Fruit fly (Drosophila melanogaster) whole organism, embryonic: ENCODE measurements around the gene lectin-37Db.

Source experiments
- ATbp ChIP-seq: fragments of 200-800 bp; sonication (Bioruptor generic); optimal IDR thresholded peaks from 2 replicates; lab custom pipeline; 2017; ENCODE audit warnings: missing biosample characterization, mild to moderate bottlenecking, missing genetic modification characterization, missing genetic modification reagents
- Atf6 ChIP-seq: fragments of 200-800 bp; sonication (Bioruptor generic); IDR thresholded peaks from 2 replicates; pipeline ENCODE4 v1.3.6; 2022; ENCODE audit warnings: missing biosample characterization, missing genetic modification characterization
- CG10366 ChIP-seq: fragments of 200-800 bp; sonication (Bioruptor generic); IDR thresholded peaks from 2 replicates; pipeline ENCODE4 v1.3.6; 2022; ENCODE audit warnings: missing biosample characterization, missing genetic modification characterization
- CG10431 ChIP-seq: fragments of 200-800 bp; sonication (Bioruptor generic); optimal IDR thresholded peaks from 3 replicates; lab custom pipeline; 2018; ENCODE audit warnings: missing biosample characterization, mild to moderate bottlenecking, missing genetic modification characterization
- CG11093 ChIP-seq: fragments of 200-800 bp; sonication (Bioruptor generic); IDR thresholded peaks from 3 replicates; pipeline ENCODE4 v1.3.6; 2022; ENCODE audit warnings: missing biosample characterization, missing genetic modification characterization
- CG1233 ChIP-seq: fragments of 200-800 bp; sonication (Bioruptor generic); optimal IDR thresholded peaks from 4 replicates; lab custom pipeline; 2018; ENCODE audit warnings: missing biosample characterization, mild to moderate bottlenecking, missing genetic modification characterization
- CG16813 ChIP-seq: fragments of 200-800 bp; sonication (Bioruptor generic); IDR thresholded peaks from 3 replicates; pipeline ENCODE4 v1.3.6; 2022; ENCODE audit warnings: missing biosample characterization, missing genetic modification characterization; ENCODE audit not compliant: partially characterized antibody
- CG16863 ChIP-seq: fragments of 200-800 bp; sonication (Bioruptor generic); optimal IDR thresholded peaks from 3 replicates; lab custom pipeline; 2016; ENCODE audit warnings: missing biosample characterization, missing genetic modification characterization
- CG17359 ChIP-seq: fragments of 200-800 bp; sonication (Bioruptor generic); optimal IDR thresholded peaks from 3 replicates; lab custom pipeline; 2018; ENCODE audit warnings: missing biosample characterization, mild to moderate bottlenecking, missing genetic modification characterization, moderate library complexity
- CG17568 ChIP-seq: fragments of 200-800 bp; sonication (Bioruptor generic); optimal IDR thresholded peaks from 2 replicates; lab custom pipeline; 2018; ENCODE audit warnings: missing biosample characterization, mild to moderate bottlenecking, missing genetic modification characterization, moderate library complexity
- CG3847 ChIP-seq: fragments of 200-800 bp; sonication (Bioruptor generic); IDR thresholded peaks from 2 replicates; pipeline ENCODE4 v1.3.6; 2022; ENCODE audit warnings: missing biosample characterization, missing genetic modification characterization
- CG4707 ChIP-seq: fragments of 200-800 bp; sonication (Bioruptor generic); optimal IDR thresholded peaks from 2 replicates; lab custom pipeline; 2018; ENCODE audit warnings: missing biosample characterization, mild to moderate bottlenecking, missing genetic modification characterization, moderate library complexity
- CG6272 ChIP-seq: fragments of 200-800 bp; sonication (Bioruptor generic); IDR thresholded peaks from 2 replicates; pipeline ENCODE4 v1.3.6; 2022; ENCODE audit warnings: missing biosample characterization, missing genetic modification characterization
- CG7357 ChIP-seq: fragments of 200-800 bp; sonication (Bioruptor generic); IDR thresholded peaks from 3 replicates; pipeline ENCODE4 v1.3.6; 2022; ENCODE audit warnings: missing biosample characterization, missing genetic modification characterization
- CG7839 ChIP-seq: fragments of 200-800 bp; sonication (Bioruptor generic); optimal IDR thresholded peaks from 3 replicates; lab custom pipeline; 2018; ENCODE audit warnings: missing biosample characterization, mild to moderate bottlenecking, missing genetic modification characterization, moderate library complexity
- CG8388 ChIP-seq: fragments of 200-800 bp; sonication (Bioruptor generic); optimal IDR thresholded peaks from 2 replicates; lab custom pipeline; 2019; ENCODE audit warnings: missing biosample characterization, mild to moderate bottlenecking, missing genetic modification characterization, moderate library complexity
- CG9797 ChIP-seq: fragments of 200-800 bp; sonication (Bioruptor generic); optimal IDR thresholded peaks from 3 replicates; lab custom pipeline; 2018; ENCODE audit warnings: missing biosample characterization, mild to moderate bottlenecking, missing genetic modification characterization
- CkIIα-i1 ChIP-seq: fragments of 200-800 bp; sonication (Bioruptor generic); IDR thresholded peaks from 2 replicates; pipeline ENCODE4 v1.3.6; 2022; ENCODE audit warnings: missing biosample characterization, missing genetic modification characterization
- Deaf1 ChIP-seq: fragments of 200-800 bp; optimal IDR thresholded peaks from 3 replicates; lab custom pipeline; 2019; ENCODE audit warnings: missing biosample characterization, mild to moderate bottlenecking, missing genetic modification characterization, moderate library complexity
- Doc2 ChIP-seq: fragments of 200-800 bp; sonication (Bioruptor generic); IDR thresholded peaks from 2 replicates; pipeline ENCODE4 v1.3.6; 2022; ENCODE audit warnings: missing biosample characterization, missing genetic modification characterization
- Doc3 ChIP-seq: fragments of 200-800 bp; sonication (Bioruptor generic); IDR thresholded peaks from 3 replicates; pipeline ENCODE4 v1.3.6; 2022; ENCODE audit warnings: missing biosample characterization, missing genetic modification characterization; ENCODE audit not compliant: partially characterized antibody
- Eip74EF ChIP-seq, 2 experiments: fragments of 200-800 bp in 1 of 2; fragments of >200 bp in 1 of 2; sonication (Bioruptor generic) in 1 of 2; optimal IDR thresholded peaks; 2 replicates each; lab custom pipeline; 2017 to 2019; ENCODE audit warnings: missing biosample characterization in 2 of 2, missing genetic modification characterization in 2 of 2, mild to moderate bottlenecking in 1 of 2, moderate library complexity in 1 of 2
- H15 ChIP-seq: fragments of 200-800 bp; sonication (Bioruptor generic); IDR thresholded peaks from 3 replicates; pipeline ENCODE4 v1.3.6; 2022; ENCODE audit warnings: missing biosample characterization, missing genetic modification characterization
- Hmx ChIP-seq: fragments of 200-800 bp; sonication (Bioruptor generic); optimal IDR thresholded peaks from 2 replicates; lab custom pipeline; 2016; ENCODE audit warnings: missing biosample characterization, missing genetic modification characterization
- Lim3 ChIP-seq: fragments of 200-800 bp; sonication (Bioruptor generic); IDR thresholded peaks from 2 replicates; pipeline ENCODE4 v1.3.6; 2022; ENCODE audit warnings: missing biosample characterization, missing genetic modification characterization
- NK7.1 ChIP-seq: fragments of 200-800 bp; sonication (Bioruptor generic); optimal IDR thresholded peaks from 3 replicates; lab custom pipeline; 2016; ENCODE audit warnings: missing biosample characterization, missing genetic modification characterization
- Nf-YA ChIP-seq: fragments of 200-800 bp; sonication (Bioruptor generic); IDR thresholded peaks from 2 replicates; pipeline ENCODE4 v1.3.6; 2022; ENCODE audit warnings: missing biosample characterization, missing genetic modification characterization
- Nf-YB ChIP-seq: fragments of 200-800 bp; sonication (Bioruptor generic); optimal IDR thresholded peaks from 3 replicates; lab custom pipeline; 2019; ENCODE audit warnings: missing biosample characterization, mild to moderate bottlenecking, missing genetic modification characterization, moderate library complexity
- Ptx1 ChIP-seq: fragments of 200-800 bp; sonication (Bioruptor generic); IDR thresholded peaks from 2 replicates; pipeline ENCODE4 v1.3.6; 2022; ENCODE audit warnings: missing biosample characterization, missing genetic modification characterization
- Rfx ChIP-seq: fragments of 200-800 bp; sonication (Bioruptor generic); IDR thresholded peaks from 2 replicates; pipeline ENCODE4 v1.3.6; 2022; ENCODE audit warnings: missing biosample characterization, missing genetic modification characterization
- Scr ChIP-seq: fragments of 200-800 bp; sonication (Bioruptor generic); IDR thresholded peaks from 2 replicates; pipeline ENCODE4 v1.3.6; 2022; ENCODE audit warnings: missing biosample characterization, missing genetic modification characterization; ENCODE audit not compliant: partially characterized antibody
- Sox100B ChIP-seq: fragments of 200-800 bp; sonication (Bioruptor generic); optimal IDR thresholded peaks from 3 replicates; lab custom pipeline; 2018; ENCODE audit warnings: missing biosample characterization, mild to moderate bottlenecking, missing genetic modification characterization
- Tbp ChIP-seq: fragments of >200 bp; optimal IDR thresholded peaks from 2 replicates; lab custom pipeline; 2018; ENCODE audit warnings: missing biosample characterization, missing genetic modification characterization
- ase ChIP-seq: fragments of 200-800 bp; sonication (Bioruptor generic); IDR thresholded peaks from 3 replicates; pipeline ENCODE4 v1.3.6; 2022; ENCODE audit warnings: missing biosample characterization, missing genetic modification characterization
- az2 ChIP-seq: fragments of 200-800 bp; sonication (Bioruptor generic); optimal IDR thresholded peaks from 3 replicates; lab custom pipeline; 2016; ENCODE audit warnings: missing biosample characterization, missing genetic modification characterization
- dan ChIP-seq: fragments of 200-800 bp; sonication (Bioruptor generic); IDR thresholded peaks from 2 replicates; pipeline ENCODE4 v1.3.6; 2022; ENCODE audit warnings: missing biosample characterization, missing genetic modification characterization
- gce ChIP-seq: fragments of 200-800 bp; sonication (Bioruptor generic); IDR thresholded peaks from 3 replicates; pipeline ENCODE4 v1.3.6; 2022; ENCODE audit warnings: missing biosample characterization, missing genetic modification characterization
- gcm ChIP-seq: fragments of 200-800 bp; sonication (Bioruptor generic); optimal IDR thresholded peaks from 2 replicates; lab custom pipeline; 2019; ENCODE audit warnings: missing biosample characterization, mild to moderate bottlenecking, missing genetic modification characterization, moderate library complexity
- grau ChIP-seq: fragments of 200-800 bp; optimal IDR thresholded peaks from 3 replicates; lab custom pipeline; 2019; ENCODE audit warnings: missing biosample characterization, mild to moderate bottlenecking, missing genetic modification characterization, moderate library complexity
- mam ChIP-seq: fragments of 200-800 bp; sonication (Bioruptor generic); optimal IDR thresholded peaks from 3 replicates; lab custom pipeline; 2016; ENCODE audit warnings: missing biosample characterization, missing genetic modification characterization
- prd ChIP-seq, 3 experiments: fragments of >200 bp in 2 of 3; fragments of 200-800 bp in 1 of 3; sonication (Bioruptor generic) in 1 of 3; optimal IDR thresholded peaks in 2 of 3; IDR thresholded peaks in 1 of 3; 2 replicates in 2 of 3; 3 replicates in 1 of 3; pipeline versions ENCODE4 v1.3.6 to Lab custom; 2017 to 2022; ENCODE audit warnings: missing biosample characterization in 1 of 3, missing genetic modification characterization in 1 of 3
- pros ChIP-seq: fragments of 200-800 bp; sonication (Bioruptor generic); optimal IDR thresholded peaks from 3 replicates; lab custom pipeline; 2019; ENCODE audit warnings: missing biosample characterization, mild to moderate bottlenecking, missing genetic modification characterization, moderate library complexity
- pzg ChIP-seq: fragments of 200-800 bp; sonication (Bioruptor generic); optimal IDR thresholded peaks from 3 replicates; lab custom pipeline; 2018; ENCODE audit warnings: missing biosample characterization, mild to moderate bottlenecking, missing genetic modification characterization, moderate library complexity
- sc ChIP-seq, 3 experiments: fragments of >200 bp in 2 of 3; fragments of 200-800 bp in 1 of 3; sonication (Bioruptor generic) in 1 of 3; optimal IDR thresholded peaks; 2 replicates in 2 of 3; 3 replicates in 1 of 3; lab custom pipeline; 2017; ENCODE audit warnings: mild to moderate bottlenecking in 1 of 3, missing biosample characterization in 1 of 3, missing genetic modification characterization in 1 of 3, missing genetic modification reagents in 1 of 3
- seq ChIP-seq: fragments of 200-800 bp; sonication (Bioruptor generic); IDR thresholded peaks from 2 replicates; pipeline ENCODE4 v1.3.6; 2022; ENCODE audit warnings: missing biosample characterization, missing genetic modification characterization
- so ChIP-seq: fragments of 200-800 bp; sonication (Bioruptor generic); IDR thresholded peaks from 3 replicates; pipeline ENCODE4 v1.3.6; 2022; ENCODE audit warnings: missing biosample characterization, missing genetic modification characterization
- sob ChIP-seq: fragments of 200-800 bp; sonication (Bioruptor generic); IDR thresholded peaks from 2 replicates; pipeline ENCODE4 v1.3.6; 2022; ENCODE audit warnings: missing biosample characterization, missing genetic modification characterization
- sqz ChIP-seq: fragments of 200-800 bp; sonication (Bioruptor generic); optimal IDR thresholded peaks from 3 replicates; lab custom pipeline; 2018; ENCODE audit warnings: missing biosample characterization, mild to moderate bottlenecking, missing genetic modification characterization
- stwl ChIP-seq: fragments of 200-800 bp; sonication (Bioruptor generic); optimal IDR thresholded peaks from 3 replicates; lab custom pipeline; 2018; ENCODE audit warnings: missing biosample characterization, mild to moderate bottlenecking, missing genetic modification characterization, moderate library complexity
- usp ChIP-seq: fragments of >200 bp; optimal IDR thresholded peaks from 2 replicates; lab custom pipeline; 2017; ENCODE audit warnings: missing biosample characterization, missing genetic modification characterization

lectin-37Db gene

dm6 chr2L:19444734-19445140 is 25.9 kb downstream of the lectin-37Db start, which contains the start of gene Hs2st (continued):
- TF ChIP-seq az2 (GFP tag; lab: Kevin White, UChicago): peak; percentile 94
- peak; percentile 93 for TF ChIP-seq CG10366 (GFP tag; lab: Robert Waterston, UW)
- TF ChIP-seq CG8388 (GFP tag; lab: Kevin White, UChicago): peak; percentile 85
- TF ChIP-seq gcm: no peak
- peak; percentile 1 for TF ChIP-seq pros (GFP tag; lab: Kevin White, UChicago)
- no peak for TF ChIP-seq usp (GFP tag; lab: Kevin White, UChicago)
- peak; percentile 83 for TF ChIP-seq CG1233 (GFP tag; lab: Kevin White, UChicago)
- no peak for TF ChIP-seq prd (optimal IDR thresholded peaks at IDR 0.05; lab: Kevin White, UChicago)
- TF ChIP-seq prd (GFP tag; IDR thresholded peaks at IDR 0.05; lab: Robert Waterston, UW): peak; percentile 97
- TF ChIP-seq CG11093 (GFP tag; lab: Robert Waterston, UW): peak; percentile 92
- peak; percentile 86 for TF ChIP-seq CG16863 (GFP tag; lab: Kevin White, UChicago)
- peak; percentile 92 for TF ChIP-seq H15
- peak; percentile 92 for TF ChIP-seq grau (tag; lab: Kevin White, UChicago)
- no peak for TF ChIP-seq sc (optimal IDR thresholded peaks at IDR 0.05; lab: Kevin White, UChicago)
- TF ChIP-seq sc (GFP tag; optimal IDR thresholded peaks at IDR 0.05; lab: Kevin White, UChicago): peak; percentile 81
- TF ChIP-seq Scr (GFP tag; lab: Robert Waterston, UW): peak; percentile 59
- no peak for TF ChIP-seq Sox100B (GFP tag; lab: Kevin White, UChicago)
- peak; percentile 95 for TF ChIP-seq CG6272
- TF ChIP-seq seq: peak; percentile 86
- peak; percentile 96 for TF ChIP-seq sob (GFP tag; lab: Robert Waterston, UW)
- no peak for TF ChIP-seq Doc3 (GFP tag; lab: Robert Waterston, UW)
- TF ChIP-seq sqz: peak; percentile 88
- peak; percentile 78 for TF ChIP-seq ATbp (GFP tag; lab: Kevin White, UChicago)
- TF ChIP-seq CG16813 (GFP tag; lab: Robert Waterston, UW): peak; percentile 52; the same call in 2 of the 3 replicates
- TF ChIP-seq dan (GFP tag; lab: Robert Waterston, UW): peak; percentile 85
- TF ChIP-seq Doc2 (GFP tag; lab: Robert Waterston, UW): peak; percentile 83
- peak; percentile 84 for TF ChIP-seq CG9797
- peak; percentile 97 for TF ChIP-seq CG3847 (GFP tag; lab: Robert Waterston, UW)
- TF ChIP-seq CG7357 (GFP tag; lab: Robert Waterston, UW): peak; percentile 87
- TF ChIP-seq ase (GFP tag; lab: Robert Waterston, UW): peak; percentile 87; the same call in 2 of the 3 replicates
- peak; percentile 89; the same call in 1 of the 3 replicates for TF ChIP-seq so (GFP tag; lab: Robert Waterston, UW)
- TF ChIP-seq Nf-YA (GFP tag; lab: Robert Waterston, UW): peak; percentile 65; the same call in 1 of the 2 replicates
- peak; percentile 87 for TF ChIP-seq pzg (GFP tag; lab: Kevin White, UChicago)
- peak; percentile 65 for TF ChIP-seq Nf-YB (GFP tag; lab: Kevin White, UChicago)
- TF ChIP-seq Hmx (GFP tag; lab: Kevin White, UChicago): peak; percentile 83
- peak; percentile 89 for TF ChIP-seq stwl
- TF ChIP-seq Ptx1 (GFP tag; lab: Robert Waterston, UW): peak; percentile 97
- TF ChIP-seq Eip74EF (GFP tag; optimal IDR thresholded peaks at IDR 0.05; lab: Kevin White, UChicago): no peak
- peak; percentile 85 for TF ChIP-seq CG17359
- peak; percentile 96 for TF ChIP-seq Rfx (GFP tag; lab: Robert Waterston, UW)
- peak; percentile 65 for TF ChIP-seq Tbp (GFP tag; lab: Kevin White, UChicago)
- TF ChIP-seq CG10431: peak; percentile 73
- TF ChIP-seq NK7.1 (GFP tag; lab: Kevin White, UChicago): peak; percentile 83
- TF ChIP-seq CG4707 (GFP tag; lab: Kevin White, UChicago): peak; percentile 24
- peak; percentile 98 for TF ChIP-seq mam (GFP tag; lab: Kevin White, UChicago)
- TF ChIP-seq Lim3 (GFP tag; lab: Robert Waterston, UW): peak; percentile 77
- peak; percentile 90 for TF ChIP-seq Atf6 (GFP tag; lab: Robert Waterston, UW)
- TF ChIP-seq CG7839: peak; percentile 91
- no peak for TF ChIP-seq CG17568 (GFP tag; lab: Kevin White, UChicago)
- TF ChIP-seq Deaf1: no peak
- TF ChIP-seq gce (GFP tag; lab: Robert Waterston, UW): peak; percentile 57; the same call in 1 of the 3 replicates
- no peak for TF ChIP-seq CkIIα-i1 (GFP tag; lab: Robert Waterston, UW)
